Worm (Caenorhabditis elegans): ENCODE measurements around the gene Y73B6BL.22.

DNA sequence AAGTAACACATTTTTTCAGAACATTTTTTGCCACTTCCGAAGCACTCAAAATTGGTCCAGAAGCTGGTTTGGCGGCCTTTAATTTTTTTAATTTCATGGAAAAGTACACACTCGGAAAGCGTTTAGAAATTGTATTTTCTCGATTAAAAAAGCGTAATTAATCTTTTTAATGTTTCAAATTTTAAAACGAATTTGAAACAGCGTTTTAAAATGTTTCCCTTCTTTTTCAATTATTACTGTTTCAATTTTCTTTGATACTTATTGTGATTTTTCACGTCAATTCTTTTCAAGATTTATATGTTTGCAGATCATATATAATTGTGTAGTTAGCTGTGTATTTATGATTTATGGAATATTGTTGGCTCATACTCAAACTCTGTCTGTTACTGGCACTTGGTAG is 47.6 kb upstream of the Y73B6BL.22 start, which contains the start of gene acr-25:
- TF ChIP-seq ets-7 (tag; optimal IDR thresholded peaks at IDR 0.05) (no peak), pes-1 (GFP tag; IDR thresholded peaks at IDR 0.05) (no peak)
